Worm (Caenorhabditis elegans) whole organism, early embryonic: ENCODE measurements around the gene gur-4.

Source experiments
- B0310.2 ChIP-seq: sonication (generic microtip); optimal IDR thresholded peaks from 2 replicates; lab custom pipeline; 2016; ENCODE audit warnings: mild to moderate bottlenecking, missing genetic modification characterization, missing compliant biosample characterization
- F13C5.2 ChIP-seq: sonication (generic microtip); optimal IDR thresholded peaks from 2 replicates; lab custom pipeline; 2017; ENCODE audit warnings: mild to moderate bottlenecking, missing genetic modification characterization, inconsistent platforms, missing compliant biosample characterization
- ama-1 ChIP-seq: fragments of 150-350 bp; optimal IDR thresholded peaks from 2 replicates; lab custom pipeline; 2014
- ceh-13 ChIP-seq: fragments of 200-800 bp; sonication (Bioruptor generic); optimal IDR thresholded peaks from 2 replicates; lab custom pipeline; 2018; ENCODE audit warnings: mild to moderate bottlenecking, missing genetic modification characterization, missing compliant biosample characterization
- flt-1 ChIP-seq: fragments of 200-800 bp; sonication (Bioruptor generic); IDR thresholded peaks from 2 replicates; pipeline ENCODE4 v1.3.6; 2022; ENCODE audit warnings: missing genetic modification characterization, missing compliant biosample characterization
- hmg-4 ChIP-seq: fragments of 200-800 bp; sonication (Bioruptor generic); optimal IDR thresholded peaks from 2 replicates; lab custom pipeline; 2018; ENCODE audit warnings: mild to moderate bottlenecking, missing genetic modification characterization, missing compliant biosample characterization
- pes-1 ChIP-seq: fragments of 200-800 bp; sonication (Bioruptor generic); IDR thresholded peaks from 2 replicates; pipeline ENCODE4 v1.3.6; 2022; ENCODE audit warnings: missing genetic modification reagents, missing genetic modification characterization, missing compliant biosample characterization
- sea-1 ChIP-seq: fragments of 200-800 bp; sonication (Bioruptor generic); conservative IDR thresholded peaks from 2 replicates; pipeline ENCODE4 v1.3.6; 2022; ENCODE audit warnings: missing genetic modification characterization, missing compliant biosample characterization
- tra-4 ChIP-seq: sonication (generic microtip); optimal IDR thresholded peaks from 2 replicates; lab custom pipeline; 2017; ENCODE audit warnings: missing genetic modification characterization, missing compliant biosample characterization

DNA sequence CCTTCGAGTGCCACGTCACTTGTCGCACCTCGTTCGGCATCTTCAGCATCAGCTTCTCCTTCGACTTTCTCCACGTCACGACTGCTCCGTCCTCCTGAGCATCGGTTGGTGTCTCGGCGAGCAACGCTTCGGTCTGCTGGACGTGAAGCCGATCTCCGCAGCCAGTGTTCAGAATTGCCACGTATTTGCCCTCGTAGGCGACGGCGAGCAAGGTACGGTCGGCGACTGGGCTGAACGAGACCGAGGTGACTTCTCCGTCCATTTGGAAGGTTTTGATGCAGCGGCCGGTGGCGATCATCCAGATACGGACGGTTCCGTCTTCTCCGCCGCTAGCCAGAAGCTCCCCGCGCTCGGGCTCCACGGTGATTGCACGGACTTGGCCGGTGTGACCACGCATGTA is 47.7 kb downstream of the gur-4 start:
- TF ChIP-seq ceh-13 (GFP tag; lab: Kevin White, UChicago) (no peak), ama-1 (no peak), sea-1 (GFP tag; lab: Robert Waterston, UW) (no peak), tra-4 (tag; lab: Kevin White, UChicago) (no peak), hmg-4 (no peak), B0310.2 (tag; lab: Kevin White, UChicago) (no peak), pes-1 (GFP tag; lab: Robert Waterston, UW) (no peak), F13C5.2 (tag; lab: Kevin White, UChicago) (no peak), flt-1 (no peak)
